Fruit fly (Drosophila melanogaster): Measurements from ENCODE around the gene glec.

DNA sequence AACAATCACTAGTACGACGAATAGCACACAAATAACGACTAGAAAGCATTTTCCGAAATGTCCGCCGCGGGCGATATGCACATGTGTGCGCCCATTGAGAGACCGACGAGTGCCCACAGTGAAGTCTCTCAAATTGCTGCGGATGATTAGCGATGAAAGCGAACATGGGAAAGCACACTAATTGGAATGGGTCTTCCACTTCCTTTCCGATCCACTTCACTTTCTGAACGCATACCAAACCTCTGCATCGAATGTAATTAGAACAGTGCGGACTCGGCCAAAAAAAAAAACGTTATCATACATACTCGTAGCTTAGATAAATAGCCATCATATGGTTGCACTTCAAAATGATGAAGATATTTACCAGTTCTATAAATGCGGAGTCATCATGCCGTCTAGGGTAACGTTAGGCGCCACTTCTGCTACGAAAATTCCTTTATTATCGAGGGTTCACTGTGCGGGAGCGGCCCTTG, 6.0 kb downstream of the glec start:
- no peak for TF ChIP-seq Sin3A (optimal IDR thresholded peaks at IDR 0.05)
- TF ChIP-seq psq (optimal IDR thresholded peaks at IDR 0.05): no peak
- no peak for TF ChIP-seq h (optimal IDR thresholded peaks at IDR 0.05)
